Worm (Caenorhabditis elegans): Measurements from ENCODE around the gene K10B2.4.

DNA sequence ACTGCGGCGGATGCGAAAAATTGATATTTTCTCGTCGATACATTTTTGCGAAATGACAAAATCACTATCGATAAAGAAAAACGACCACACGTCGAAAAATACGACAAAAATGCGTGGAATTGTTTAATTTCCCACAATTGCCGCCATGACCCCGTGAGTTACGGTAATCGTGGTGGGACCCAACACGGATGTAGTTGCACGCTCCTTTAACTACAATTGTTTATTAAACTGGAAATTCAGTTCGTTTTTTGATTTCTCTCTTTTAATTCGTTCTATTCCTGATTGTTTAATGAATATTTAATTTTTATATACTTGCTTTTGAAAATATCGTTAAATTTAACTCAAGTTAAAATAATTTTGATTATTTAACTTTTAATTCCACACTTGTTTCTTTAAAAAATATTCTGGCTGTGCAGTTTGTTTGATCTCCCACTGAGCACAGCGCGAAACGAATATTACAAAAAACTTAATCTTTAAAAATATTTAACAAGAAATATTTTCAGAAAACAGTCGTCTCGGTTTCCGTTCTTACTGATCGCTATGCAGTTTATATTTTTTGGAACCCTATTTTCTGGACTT is 4.6 kb upstream of the K10B2.4 start, which contains the start of the genes ani-2 and clec-88:
- no peak for TF ChIP-seq F22D6.2 (tag; optimal IDR thresholded peaks at IDR 0.05)
- peak; percentile 28; the same call in 1 of the 2 replicates for TF ChIP-seq lir-1 (GFP tag; conservative IDR thresholded peaks at IDR 0.05)
- no peak for TF ChIP-seq ztf-6 (GFP tag; IDR thresholded peaks at IDR 0.05)
- no peak for TF ChIP-seq nhr-179 (tag; optimal IDR thresholded peaks at IDR 0.05)
- peak; percentile 68 for TF ChIP-seq F49E8.2 (tag; optimal IDR thresholded peaks at IDR 0.05; ENCODE audit: insufficient read depth)
- TF ChIP-seq tbx-9 (tag; optimal IDR thresholded peaks at IDR 0.05; ENCODE audit: borderline replicate concordance): no peak
- no peak for TF ChIP-seq ztf-22 (GFP tag; optimal IDR thresholded peaks at IDR 0.05)
- no peak for TF ChIP-seq unc-62 (GFP tag; optimal IDR thresholded peaks at IDR 0.05)
- TF ChIP-seq hmg-1.2 (GFP tag; IDR thresholded peaks at IDR 0.05): no peak; the same call in 1 of the 2 replicates
- no peak for TF ChIP-seq T07F8.4 (tag; optimal IDR thresholded peaks at IDR 0.05)
- peak; percentile 84 for TF ChIP-seq D2030.7 (GFP tag; IDR thresholded peaks at IDR 0.05)
- no peak for TF ChIP-seq snpc-4 (GFP tag; optimal IDR thresholded peaks at IDR 0.05)
- peak in 1 of 4 experiments; percentile 17 for TF ChIP-seq snpc-4 (tag; optimal IDR thresholded peaks at IDR 0.05)
- no peak for TF ChIP-seq nhr-27 (tag; optimal IDR thresholded peaks at IDR 0.05)
- TF ChIP-seq Y56A3A.18 (GFP tag; IDR thresholded peaks at IDR 0.05): no peak
